Worm (Caenorhabditis elegans) whole organism, L4 larva: ENCODE data around the gene ssp-33.

Source experiments
- ama-1 ChIP-seq: fragments of 150-350 bp; optimal IDR thresholded peaks from 2 replicates; lab custom pipeline; 2014; ENCODE audit warnings: inconsistent platforms, mixed read lengths
- skn-1 ChIP-seq: fragments of 150-350 bp; optimal IDR thresholded peaks from 2 replicates; lab custom pipeline; 2014; ENCODE audit warnings: missing biosample characterization, missing genetic modification characterization
- zag-1 ChIP-seq: fragments of 150-350 bp; optimal IDR thresholded peaks from 2 replicates; lab custom pipeline; 2014; ENCODE audit warnings: missing biosample characterization, missing genetic modification characterization
- ztf-11 ChIP-seq: fragments of 150-350 bp; optimal IDR thresholded peaks from 2 replicates; lab custom pipeline; 2014; ENCODE audit warnings: missing biosample characterization, missing genetic modification characterization

- TF ChIP-seq zag-1 (tag; lab: Kevin White, UChicago): no peak
- TF ChIP-seq skn-1 (tag; lab: Kevin White, UChicago): no peak
- no peak for TF ChIP-seq ama-1
- TF ChIP-seq ztf-11 (tag; lab: Kevin White, UChicago): no peak
These were observed 4.9 kb downstream of the ssp-33 start, which contains the start of gene fbxa-147 for ce11 chrV:14716114-14716513.
